Worm (Caenorhabditis elegans): ENCODE measurements around the gene xbx-5.
"Not testable (repeated sequence)": the region's sequence is repeated elsewhere in the genome, so short reads cannot be mapped to it uniquely, and the experiment has no call there.

DNA sequence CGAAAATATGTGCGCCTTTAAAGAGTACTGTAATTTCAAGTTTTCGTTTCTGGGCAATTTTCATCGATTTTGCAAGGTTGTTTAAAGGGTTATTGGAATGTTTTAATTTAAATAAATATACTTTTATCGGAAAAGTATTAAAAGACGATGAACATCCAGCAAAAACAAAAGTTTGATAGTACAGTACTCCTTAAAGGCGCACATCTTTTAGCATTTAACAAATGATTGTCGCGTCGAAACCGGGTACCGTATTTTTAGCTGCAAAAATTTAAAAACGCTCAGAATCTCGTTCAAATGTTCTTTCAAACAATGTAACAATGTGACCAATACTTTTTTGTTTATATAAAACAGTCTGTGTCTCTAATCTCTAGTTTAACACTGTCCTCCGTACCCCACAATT lies 36.0 kb upstream of the xbx-5 start, which contains the start of gene C36A4.11:
- not testable (repeated sequence) for TF ChIP-seq ceh-16 (tag; optimal IDR thresholded peaks at IDR 0.05); unc-55 (GFP tag; optimal IDR thresholded peaks at IDR 0.05); unc-39 (tag; optimal IDR thresholded peaks at IDR 0.05); lin-13 (GFP tag; optimal IDR thresholded peaks at IDR 0.05); snpc-4 (tag; optimal IDR thresholded peaks at IDR 0.05); unc-62 (GFP tag; optimal IDR thresholded peaks at IDR 0.05); mdl-1 (tag; optimal IDR thresholded peaks at IDR 0.05); elt-3 (tag; optimal IDR thresholded peaks at IDR 0.05)
